Fruit fly (Drosophila melanogaster) whole organism, embryonic: ENCODE measurements around the gene CG6938.

ENCODE experiments used
- Antp ChIP-seq: fragments of 200-800 bp; sonication (Bioruptor generic); optimal IDR thresholded peaks from 3 replicates; lab custom pipeline; 2016; ENCODE audit warnings: missing biosample characterization, missing genetic modification characterization
- CG10267 ChIP-seq: fragments of 200-800 bp; sonication (Bioruptor generic); optimal IDR thresholded peaks from 2 replicates; lab custom pipeline; 2018; ENCODE audit warnings: missing biosample characterization, mild to moderate bottlenecking, missing genetic modification characterization, moderate library complexity
- CG10321 ChIP-seq: fragments of 200-800 bp; sonication (Bioruptor generic); IDR thresholded peaks from 2 replicates; pipeline ENCODE4 v1.3.6; 2022; ENCODE audit warnings: missing biosample characterization, missing genetic modification characterization
- CG17361 ChIP-seq: fragments of 200-800 bp; sonication (Bioruptor generic); IDR thresholded peaks from 3 replicates; pipeline ENCODE4 v1.3.6; 2022; ENCODE audit warnings: missing biosample characterization, missing genetic modification characterization
- CG4820 ChIP-seq: fragments of 200-800 bp; sonication (Bioruptor generic); optimal IDR thresholded peaks from 3 replicates; lab custom pipeline; 2016; ENCODE audit warnings: missing biosample characterization, missing genetic modification characterization
- CG7745 ChIP-seq: fragments of 200-800 bp; sonication (Bioruptor generic); optimal IDR thresholded peaks from 2 replicates; lab custom pipeline; 2018; ENCODE audit warnings: missing biosample characterization, mild to moderate bottlenecking, missing genetic modification characterization, moderate library complexity
- CG9609 ChIP-seq: fragments of 200-800 bp; sonication (Bioruptor generic); optimal IDR thresholded peaks from 3 replicates; lab custom pipeline; 2016; ENCODE audit warnings: missing biosample characterization, missing genetic modification characterization
- PHDP ChIP-seq: fragments of 200-800 bp; sonication (Bioruptor generic); optimal IDR thresholded peaks from 3 replicates; lab custom pipeline; 2018; ENCODE audit warnings: missing biosample characterization, mild to moderate bottlenecking, missing genetic modification characterization, moderate library complexity
- Trl ChIP-seq, 3 experiments: fragments of >200 bp in 2 of 3; fragments of 200-800 bp in 1 of 3; sonication (Bioruptor generic) in 1 of 3; optimal IDR thresholded peaks; 2 replicates in 1 of 3; 3 replicates in 2 of 3; lab custom pipeline; 2016 to 2017; ENCODE audit warnings: missing biosample characterization in 1 of 3, missing genetic modification characterization in 1 of 3
- cas ChIP-seq: fragments of 200-800 bp; sonication (Bioruptor generic); IDR thresholded peaks from 2 replicates; pipeline ENCODE4 v1.3.6; 2022; ENCODE audit warnings: missing biosample characterization, missing genetic modification characterization
- en ChIP-seq: fragments of 200-800 bp; sonication (Bioruptor generic); optimal IDR thresholded peaks from 2 replicates; lab custom pipeline; 2016; ENCODE audit warnings: missing biosample characterization, missing genetic modification characterization
- fd102C ChIP-seq: fragments of 200-800 bp; sonication (Bioruptor generic); optimal IDR thresholded peaks from 2 replicates; lab custom pipeline; 2018; ENCODE audit warnings: missing biosample characterization, mild to moderate bottlenecking, missing genetic modification characterization, moderate library complexity
- gce ChIP-seq: fragments of 200-800 bp; sonication (Bioruptor generic); IDR thresholded peaks from 3 replicates; pipeline ENCODE4 v1.3.6; 2022; ENCODE audit warnings: missing biosample characterization, missing genetic modification characterization
- tna ChIP-seq: fragments of 200-800 bp; sonication (Bioruptor generic); IDR thresholded peaks from 2 replicates; pipeline ENCODE4 v1.3.6; 2022; ENCODE audit warnings: missing biosample characterization, missing genetic modification characterization; ENCODE audit not compliant: partially characterized antibody

DNA sequence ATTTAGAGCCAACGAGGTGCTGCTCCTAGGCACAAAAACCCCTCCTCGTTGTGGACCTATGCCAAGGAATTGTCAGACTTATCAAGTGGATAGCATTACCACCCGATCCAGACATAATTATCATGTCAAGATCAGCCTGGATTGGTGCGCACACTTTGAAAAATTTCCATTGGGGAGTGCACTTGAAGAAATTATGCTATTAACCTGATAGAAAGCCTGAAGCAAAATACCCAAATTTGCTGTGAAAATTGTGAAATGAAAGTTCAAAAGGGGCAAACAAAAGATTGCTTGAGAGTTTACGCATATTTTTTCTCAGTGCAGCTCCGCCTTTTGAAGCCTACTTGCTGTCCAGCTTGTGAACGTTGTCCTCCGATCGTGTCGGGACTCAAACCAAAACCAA lies 29.0 kb downstream of the CG6938 start:
- TF ChIP-seq CG10321 (GFP tag; lab: Robert Waterston, UW) = no peak
- no peak for TF ChIP-seq Trl (optimal IDR thresholded peaks at IDR 0.05; lab: Kevin White, UChicago)
- TF ChIP-seq Trl (GFP tag; optimal IDR thresholded peaks at IDR 0.05; lab: Kevin White, UChicago) = no peak
- TF ChIP-seq cas (GFP tag; lab: Robert Waterston, UW) = no peak
- no peak for TF ChIP-seq en (GFP tag; lab: Kevin White, UChicago)
- no peak for TF ChIP-seq CG10267
- no peak for TF ChIP-seq PHDP (tag; lab: Kevin White, UChicago)
- no peak for TF ChIP-seq CG17361 (GFP tag; lab: Robert Waterston, UW)
- TF ChIP-seq tna (GFP tag; lab: Robert Waterston, UW) = no peak
- TF ChIP-seq Antp = no peak
- no peak for TF ChIP-seq fd102C (GFP tag; lab: Kevin White, UChicago)
- no peak for TF ChIP-seq gce (GFP tag; lab: Robert Waterston, UW)
- TF ChIP-seq CG9609 = no peak
- no peak for TF ChIP-seq CG7745 (tag; lab: Kevin White, UChicago)
- TF ChIP-seq CG4820 (GFP tag; lab: Kevin White, UChicago) = no peak
